Fruit fly (Drosophila melanogaster) whole organism, embryonic: ENCODE measurements around the gene CG6231.

Source experiments
- BEAF-32 ChIP-seq: fragments of 200-800 bp; sonication (Bioruptor generic); optimal IDR thresholded peaks from 3 replicates; lab custom pipeline; 2017; ENCODE audit warnings: missing biosample characterization, missing genetic modification characterization, mild to moderate bottlenecking, moderate library complexity, missing genetic modification reagents
- CG11456 ChIP-seq: fragments of 200-800 bp; sonication (Bioruptor generic); IDR thresholded peaks from 3 replicates; pipeline ENCODE4 v1.3.6; 2022; ENCODE audit warnings: missing biosample characterization, missing genetic modification characterization
- CG12391 ChIP-seq: fragments of 200-800 bp; sonication (Bioruptor generic); optimal IDR thresholded peaks from 3 replicates; lab custom pipeline; 2018; ENCODE audit warnings: missing biosample characterization, mild to moderate bottlenecking, missing genetic modification characterization, moderate library complexity
- CG14860 ChIP-seq: fragments of 200-800 bp; sonication (Bioruptor generic); IDR thresholded peaks from 3 replicates; pipeline ENCODE4 v1.3.6; 2022; ENCODE audit warnings: missing biosample characterization, missing genetic modification characterization; ENCODE audit not compliant: partially characterized antibody
- CG1603 ChIP-seq: fragments of 200-800 bp; sonication (Bioruptor generic); optimal IDR thresholded peaks from 2 replicates; lab custom pipeline; 2019; ENCODE audit warnings: missing biosample characterization, mild to moderate bottlenecking, missing genetic modification characterization, moderate library complexity
- CG17328 ChIP-seq: fragments of 200-800 bp; sonication (Bioruptor generic); IDR thresholded peaks from 2 replicates; pipeline ENCODE4 v1.3.6; 2022; ENCODE audit warnings: missing biosample characterization, missing genetic modification characterization
- CG17359 ChIP-seq: fragments of 200-800 bp; sonication (Bioruptor generic); optimal IDR thresholded peaks from 3 replicates; lab custom pipeline; 2018; ENCODE audit warnings: missing biosample characterization, mild to moderate bottlenecking, missing genetic modification characterization, moderate library complexity
- CG2129 ChIP-seq: fragments of 200-800 bp; sonication (Bioruptor generic); IDR thresholded peaks from 2 replicates; pipeline ENCODE4 v1.3.6; 2022; ENCODE audit warnings: missing biosample characterization, missing genetic modification characterization; ENCODE audit not compliant: partially characterized antibody
- CG31441 ChIP-seq: fragments of 200-800 bp; sonication (Bioruptor generic); IDR thresholded peaks from 2 replicates; pipeline ENCODE4 v1.3.6; 2022; ENCODE audit warnings: missing biosample characterization, missing genetic modification characterization
- CG6791 ChIP-seq: fragments of 200-800 bp; sonication (Bioruptor generic); IDR thresholded peaks from 3 replicates; pipeline ENCODE4 v1.3.6; 2022; ENCODE audit warnings: missing biosample characterization, missing genetic modification characterization; ENCODE audit not compliant: partially characterized antibody
- CG8478 ChIP-seq: fragments of >200 bp; optimal IDR thresholded peaks from 2 replicates; lab custom pipeline; 2018
- CG9437 ChIP-seq: fragments of 200-800 bp; sonication (Bioruptor generic); optimal IDR thresholded peaks from 2 replicates; lab custom pipeline; 2018; ENCODE audit warnings: missing biosample characterization, mild to moderate bottlenecking, missing genetic modification characterization
- Camta ChIP-seq: fragments of 200-800 bp; sonication (Bioruptor generic); optimal IDR thresholded peaks from 2 replicates; lab custom pipeline; 2016; ENCODE audit warnings: missing biosample characterization, missing genetic modification characterization
- D19B ChIP-seq: fragments of 200-800 bp; sonication (Bioruptor generic); optimal IDR thresholded peaks from 2 replicates; lab custom pipeline; 2017; ENCODE audit warnings: missing biosample characterization, mild to moderate bottlenecking, missing genetic modification characterization
- Ets97D ChIP-seq: fragments of 200-800 bp; sonication (Bioruptor generic); optimal IDR thresholded peaks from 3 replicates; lab custom pipeline; 2016; ENCODE audit warnings: missing biosample characterization, missing genetic modification characterization
- Fer3 ChIP-seq: fragments of 200-800 bp; sonication (Bioruptor generic); optimal IDR thresholded peaks from 2 replicates; lab custom pipeline; 2018; ENCODE audit warnings: missing biosample characterization, mild to moderate bottlenecking, missing genetic modification characterization, moderate library complexity
- Gsc ChIP-seq: fragments of 200-800 bp; sonication (Bioruptor generic); IDR thresholded peaks from 2 replicates; pipeline ENCODE4 v1.3.6; 2022; ENCODE audit warnings: missing biosample characterization, missing genetic modification characterization
- Hr51 ChIP-seq, 2 experiments: fragments of 200-800 bp; sonication (Bioruptor generic); optimal IDR thresholded peaks; 2 replicates in 1 of 2; 3 replicates in 1 of 2; lab custom pipeline; 2016 to 2018; ENCODE audit warnings: missing biosample characterization in 2 of 2, missing genetic modification characterization in 2 of 2, mild to moderate bottlenecking in 1 of 2, moderate library complexity in 1 of 2
- Med ChIP-seq: fragments of 200-800 bp; sonication (Bioruptor generic); peaks from one replicate; lab custom pipeline; 2016; ENCODE audit warnings: missing biosample characterization, missing genetic modification characterization, mild to moderate bottlenecking, inconsistent platforms, moderate library complexity
- Rfx ChIP-seq: fragments of 200-800 bp; sonication (Bioruptor generic); IDR thresholded peaks from 2 replicates; pipeline ENCODE4 v1.3.6; 2022; ENCODE audit warnings: missing biosample characterization, missing genetic modification characterization
- Xbp1 ChIP-seq: fragments of 200-800 bp; sonication (Bioruptor generic); optimal IDR thresholded peaks from 3 replicates; lab custom pipeline; 2016; ENCODE audit warnings: missing biosample characterization, mild to moderate bottlenecking, missing genetic modification characterization
- ash1 ChIP-seq: fragments of 200-800 bp; sonication (Bioruptor generic); optimal IDR thresholded peaks from 2 replicates; lab custom pipeline; 2018; ENCODE audit warnings: missing biosample characterization, mild to moderate bottlenecking, missing genetic modification characterization
- az2 ChIP-seq: fragments of 200-800 bp; sonication (Bioruptor generic); optimal IDR thresholded peaks from 3 replicates; lab custom pipeline; 2016; ENCODE audit warnings: missing biosample characterization, missing genetic modification characterization
- cas ChIP-seq: fragments of 200-800 bp; sonication (Bioruptor generic); IDR thresholded peaks from 2 replicates; pipeline ENCODE4 v1.3.6; 2022; ENCODE audit warnings: missing biosample characterization, missing genetic modification characterization
- chn ChIP-seq: fragments of 200-800 bp; sonication (Bioruptor generic); optimal IDR thresholded peaks from 2 replicates; lab custom pipeline; 2016; ENCODE audit warnings: missing biosample characterization, missing genetic modification characterization
- ci ChIP-seq: fragments of 200-800 bp; sonication (Bioruptor generic); IDR thresholded peaks from 3 replicates; pipeline ENCODE4 v1.3.6; 2022; ENCODE audit warnings: missing biosample characterization, missing genetic modification characterization
- crp ChIP-seq, 2 experiments: fragments of 200-800 bp; sonication (Bioruptor generic); optimal IDR thresholded peaks; 2 replicates in 1 of 2; 3 replicates in 1 of 2; lab custom pipeline; 2017; ENCODE audit warnings: missing biosample characterization in 2 of 2, missing genetic modification characterization in 2 of 2, mild to moderate bottlenecking in 1 of 2, moderate library complexity in 1 of 2
- dysf ChIP-seq: fragments of 200-800 bp; sonication (Bioruptor generic); IDR thresholded peaks from 3 replicates; pipeline ENCODE4 v1.3.6; 2022; ENCODE audit warnings: missing biosample characterization, missing genetic modification characterization
- ewg ChIP-seq: fragments of 200-800 bp; sonication (Bioruptor generic); optimal IDR thresholded peaks from 3 replicates; lab custom pipeline; 2017; ENCODE audit warnings: mild to moderate bottlenecking, missing biosample characterization, missing genetic modification reagents, missing genetic modification characterization
- grau ChIP-seq: fragments of 200-800 bp; optimal IDR thresholded peaks from 3 replicates; lab custom pipeline; 2019; ENCODE audit warnings: missing biosample characterization, mild to moderate bottlenecking, missing genetic modification characterization, moderate library complexity
- hkb ChIP-seq, 2 experiments: fragments of 200-800 bp in 1 of 2; fragments of >200 bp in 1 of 2; sonication (Bioruptor generic) in 1 of 2; IDR thresholded peaks in 1 of 2; optimal IDR thresholded peaks in 1 of 2; 2 replicates each; pipeline versions ENCODE4 v1.3.6 to Lab custom; 2017 to 2022; ENCODE audit warnings: missing biosample characterization in 1 of 2, missing genetic modification characterization in 1 of 2
- klu ChIP-seq: fragments of 200-800 bp; sonication (Bioruptor generic); IDR thresholded peaks from 2 replicates; pipeline ENCODE4 v1.3.6; 2022; ENCODE audit warnings: missing biosample characterization, missing genetic modification characterization
- kni ChIP-seq: fragments of 200-800 bp; sonication (Bioruptor generic); optimal IDR thresholded peaks from 3 replicates; lab custom pipeline; 2017; ENCODE audit warnings: mild to moderate bottlenecking, missing biosample characterization, missing genetic modification reagents, missing genetic modification characterization
- nau ChIP-seq: fragments of 200-800 bp; sonication (Bioruptor generic); optimal IDR thresholded peaks from 3 replicates; lab custom pipeline; 2017; ENCODE audit warnings: missing biosample characterization, mild to moderate bottlenecking, missing genetic modification characterization, missing genetic modification reagents
- nerfin-1 ChIP-seq: fragments of 200-800 bp; sonication (Bioruptor generic); optimal IDR thresholded peaks from 3 replicates; lab custom pipeline; 2019; ENCODE audit warnings: missing biosample characterization, mild to moderate bottlenecking, missing genetic modification characterization, moderate library complexity
- onecut ChIP-seq: fragments of 200-800 bp; sonication (Bioruptor generic); IDR thresholded peaks from 2 replicates; pipeline ENCODE4 v1.3.6; 2022; ENCODE audit warnings: missing biosample characterization, missing genetic modification characterization
- pan ChIP-seq, 4 experiments: fragments of >200 bp in 3 of 4; fragments of 200-800 bp in 1 of 4; sonication (Bioruptor generic) in 1 of 4; optimal IDR thresholded peaks in 3 of 4; IDR thresholded peaks in 1 of 4; 2 replicates each; pipeline versions ENCODE4 v1.3.6 to Lab custom; 2017 to 2022; ENCODE audit warnings: missing biosample characterization in 2 of 4, missing genetic modification characterization in 2 of 4, mixed read lengths in 1 of 4
- pum ChIP-seq: fragments of 200-800 bp; sonication (Bioruptor generic); optimal IDR thresholded peaks from 2 replicates; lab custom pipeline; 2016; ENCODE audit warnings: missing biosample characterization, missing genetic modification characterization
- rib ChIP-seq: fragments of 200-800 bp; sonication (Bioruptor generic); IDR thresholded peaks from 2 replicates; pipeline ENCODE4 v1.3.6; 2022; ENCODE audit warnings: missing biosample characterization, missing genetic modification characterization
- sd ChIP-seq: fragments of 200-800 bp; sonication (Bioruptor generic); optimal IDR thresholded peaks from 3 replicates; lab custom pipeline; 2018; ENCODE audit warnings: missing biosample characterization, mild to moderate bottlenecking, missing genetic modification characterization, moderate library complexity
- slbo ChIP-seq: fragments of 200-800 bp; sonication (Bioruptor generic); IDR thresholded peaks from 2 replicates; pipeline ENCODE4 v1.3.6; 2022; ENCODE audit warnings: missing biosample characterization, missing genetic modification characterization
- stwl ChIP-seq: fragments of 200-800 bp; sonication (Bioruptor generic); optimal IDR thresholded peaks from 3 replicates; lab custom pipeline; 2018; ENCODE audit warnings: missing biosample characterization, mild to moderate bottlenecking, missing genetic modification characterization, moderate library complexity
- toy ChIP-seq: fragments of 200-800 bp; sonication (Bioruptor generic); IDR thresholded peaks from 2 replicates; pipeline ENCODE4 v1.3.6; 2022; ENCODE audit warnings: missing biosample characterization, missing genetic modification characterization
- unc-4 ChIP-seq: fragments of 200-800 bp; sonication (Bioruptor generic); IDR thresholded peaks from 2 replicates; pipeline ENCODE4 v1.3.6; 2022; ENCODE audit warnings: missing biosample characterization, missing genetic modification characterization; ENCODE audit not compliant: partially characterized antibody
- vvl ChIP-seq: fragments of 200-800 bp; sonication (Bioruptor generic); IDR thresholded peaks from 2 replicates; pipeline ENCODE4 v1.3.6; 2022; ENCODE audit warnings: missing biosample characterization, missing genetic modification characterization
- wek ChIP-seq: fragments of 200-800 bp; sonication (Bioruptor generic); optimal IDR thresholded peaks from 3 replicates; lab custom pipeline; 2018; ENCODE audit warnings: missing biosample characterization, mild to moderate bottlenecking, missing genetic modification characterization, moderate library complexity
- zfh2 ChIP-seq: fragments of 200-800 bp; sonication (Bioruptor generic); optimal IDR thresholded peaks from 2 replicates; lab custom pipeline; 2016; ENCODE audit warnings: missing biosample characterization, missing genetic modification characterization

CG6231 gene

dm6 chr3R:19648289-19648916, 15.9 kb upstream of the CG6231 start, which contains the start of the genes CG6195 and CG31220 (continued):
- no peak for TF ChIP-seq cas (GFP tag; lab: Robert Waterston, UW)
- TF ChIP-seq CG11456 (GFP tag; lab: Robert Waterston, UW) = peak; percentile 76; the same call in 2 of the 3 replicates
- peak; percentile 45 for TF ChIP-seq Rfx
- peak; percentile 26; the same call in 1 of the 3 replicates for TF ChIP-seq CG14860 (GFP tag; lab: Robert Waterston, UW)
- TF ChIP-seq Gsc (GFP tag; lab: Robert Waterston, UW) = no peak
- TF ChIP-seq grau = peak; percentile 24
- TF ChIP-seq chn = peak; percentile 21
- TF ChIP-seq CG12391 = peak; percentile 29
- peak; percentile 98 for TF ChIP-seq sd (tag; lab: Kevin White, UChicago)
- peak; percentile 44 for TF ChIP-seq Xbp1
- peak; percentile 24 for TF ChIP-seq zfh2 (GFP tag; lab: Kevin White, UChicago)
- no peak for TF ChIP-seq pan (optimal IDR thresholded peaks at IDR 0.05; lab: Kevin White, UChicago)
- peak in 1 of 2 experiments; percentile 19 for TF ChIP-seq pan (GFP tag; optimal IDR thresholded peaks at IDR 0.05 in 1 of 2, IDR thresholded peaks at IDR 0.05 in 1 of 2)
- TF ChIP-seq vvl (GFP tag; lab: Robert Waterston, UW) = peak; percentile 64
- TF ChIP-seq CG6791 (GFP tag; lab: Robert Waterston, UW) = 0 out of 3 replicates have a peak, but pooled peaks have one; percentile 44
- peak; percentile 40 for TF ChIP-seq ewg
- no peak for TF ChIP-seq CG8478
- no peak for TF ChIP-seq klu (GFP tag; lab: Robert Waterston, UW)
- TF ChIP-seq Fer3 (tag; lab: Kevin White, UChicago) = no peak
- TF ChIP-seq dysf (GFP tag; lab: Robert Waterston, UW) = 0 out of 3 replicates have a peak, but pooled peaks have one; percentile 24
- 0 out of 2 replicates have a peak, but pooled peaks have one; percentile 41 for TF ChIP-seq unc-4
- TF ChIP-seq ash1 (GFP tag; lab: Kevin White, UChicago) = no peak
- TF ChIP-seq Camta (GFP tag; lab: Kevin White, UChicago) = peak; percentile 23
- TF ChIP-seq hkb (optimal IDR thresholded peaks at IDR 0.05; lab: Kevin White, UChicago) = no peak
- peak; percentile 24; the same call in 1 of the 2 replicates for TF ChIP-seq hkb (GFP tag; IDR thresholded peaks at IDR 0.05; lab: Robert Waterston, UW)
- TF ChIP-seq toy (GFP tag; lab: Robert Waterston, UW) = peak; percentile 46
- TF ChIP-seq nau = no peak
- TF ChIP-seq Med (GFP tag; lab: Kevin White, UChicago) = peak; percentile 90
- TF ChIP-seq rib (GFP tag; lab: Robert Waterston, UW) = 0 out of 2 replicates have a peak, but pooled peaks have one; percentile 8
- peak; percentile 0 for TF ChIP-seq pum (GFP tag; lab: Kevin White, UChicago)
- TF ChIP-seq CG9437 = peak; percentile 10
- peak; percentile 29; the same call in 1 of the 2 replicates for TF ChIP-seq onecut (GFP tag; lab: Robert Waterston, UW)
- no peak for TF ChIP-seq CG17359 (tag; lab: Kevin White, UChicago)
- TF ChIP-seq Hr51 (GFP tag; optimal IDR thresholded peaks at IDR 0.05; lab: Kevin White, UChicago) = peak in 1 of 2 experiments; percentile 25
- peak; percentile 80 to 98 for TF ChIP-seq crp (GFP tag; optimal IDR thresholded peaks at IDR 0.05; lab: Kevin White, UChicago)
- TF ChIP-seq CG17328 (GFP tag; lab: Robert Waterston, UW) = 0 out of 2 replicates have a peak, but pooled peaks have one; percentile 24
- no peak for TF ChIP-seq D19B (GFP tag; lab: Kevin White, UChicago)
- no peak for TF ChIP-seq CG2129 (GFP tag; lab: Robert Waterston, UW)
- TF ChIP-seq ci = peak; percentile 81
- TF ChIP-seq wek (GFP tag; lab: Kevin White, UChicago) = peak; percentile 11
- TF ChIP-seq Ets97D (GFP tag; lab: Kevin White, UChicago) = peak; percentile 57
- TF ChIP-seq nerfin-1 (tag; lab: Kevin White, UChicago) = peak; percentile 89
- TF ChIP-seq kni = peak; percentile 10
- no peak for TF ChIP-seq CG31441 (GFP tag; lab: Robert Waterston, UW)
- TF ChIP-seq az2 (GFP tag; lab: Kevin White, UChicago) = peak; percentile 13
- TF ChIP-seq CG1603 (tag; lab: Kevin White, UChicago) = peak; percentile 100
- peak; percentile 56 for TF ChIP-seq BEAF-32 (GFP tag; lab: Kevin White, UChicago)
- peak; percentile 64 for TF ChIP-seq stwl
- TF ChIP-seq slbo (GFP tag; lab: Robert Waterston, UW) = peak; percentile 33; the same call in 1 of the 2 replicates
